Fruit fly (Drosophila melanogaster): ENCODE results near the gene muc.

- no peak for TF ChIP-seq CG6854 (GFP tag; optimal IDR thresholded peaks at IDR 0.05)
- no peak for TF ChIP-seq CG11902 (GFP tag; optimal IDR thresholded peaks at IDR 0.05)
- TF ChIP-seq fd59A (GFP tag; optimal IDR thresholded peaks at IDR 0.05) = no peak
- no peak for TF ChIP-seq CG34406 (GFP tag; optimal IDR thresholded peaks at IDR 0.05)
- no peak for TF ChIP-seq dac (GFP tag; optimal IDR thresholded peaks at IDR 0.05)
- no peak for TF ChIP-seq CG9139 (GFP tag; optimal IDR thresholded peaks at IDR 0.05)
- TF ChIP-seq Blimp-1 (GFP tag; optimal IDR thresholded peaks at IDR 0.05) = no peak
- TF ChIP-seq OdsH (GFP tag; optimal IDR thresholded peaks at IDR 0.05) = no peak
- TF ChIP-seq Hr39 (GFP tag; optimal IDR thresholded peaks at IDR 0.05) = no peak
Measured at dm6 chr2L:7450966-7451365, 24.3 kb downstream of the muc start, which contains the start of gene santa-maria.

Measured in whole organism, prepupa.